Worm (Caenorhabditis elegans) whole organism, young adult: Measurements from ENCODE around the gene ZK632.11.

Experiments
- B0336.3 ChIP-seq: fragments of 200-800 bp; sonication (Bioruptor generic); IDR thresholded peaks from 2 replicates; pipeline ENCODE4 v1.3.6; 2022; ENCODE audit warnings: missing genetic modification characterization, missing compliant biosample characterization
- F10E7.11 ChIP-seq: sonication (generic microtip); optimal IDR thresholded peaks from 2 replicates; lab custom pipeline; 2017; ENCODE audit warnings: mild to moderate bottlenecking, missing genetic modification characterization, moderate library complexity, missing compliant biosample characterization
- F52B5.7 ChIP-seq: sonication (generic microtip); optimal IDR thresholded peaks from 2 replicates; lab custom pipeline; 2016; ENCODE audit warnings: mild to moderate bottlenecking, missing genetic modification characterization, missing compliant biosample characterization
- K11D2.4 ChIP-seq: fragments of 200-800 bp; sonication (Bioruptor generic); IDR thresholded peaks from 2 replicates; pipeline ENCODE4 v1.3.6; 2022; ENCODE audit warnings: missing genetic modification reagents, missing genetic modification characterization, missing compliant biosample characterization
- Y56A3A.18 ChIP-seq: fragments of 200-800 bp; sonication (Bioruptor generic); IDR thresholded peaks from 2 replicates; pipeline ENCODE4 v1.3.6; 2022; ENCODE audit warnings: missing genetic modification reagents, missing genetic modification characterization, missing compliant biosample characterization
- cebp-1 ChIP-seq, 2 experiments: fragments of 200-800 bp in 1 of 2; sonication (Bioruptor generic) in 1 of 2; sonication (generic microtip) in 1 of 2; IDR thresholded peaks in 1 of 2; optimal IDR thresholded peaks in 1 of 2; 2 replicates each; pipeline versions ENCODE4 v1.3.6 to Lab custom; 2017 to 2022; ENCODE audit warnings: missing compliant biosample characterization in 2 of 2, missing genetic modification characterization in 2 of 2, mild to moderate bottlenecking in 1 of 2, missing genetic modification reagents in 1 of 2, moderate library complexity in 1 of 2
- die-1 ChIP-seq: sonication (generic microtip); optimal IDR thresholded peaks from 2 replicates; lab custom pipeline; 2016; ENCODE audit warnings: missing genotype, mild to moderate bottlenecking, missing genetic modification characterization, missing compliant biosample characterization
- dpff-1 ChIP-seq: sonication (generic microtip); optimal IDR thresholded peaks from 2 replicates; lab custom pipeline; 2017; ENCODE audit warnings: mild to moderate bottlenecking, missing genetic modification characterization, missing compliant biosample characterization
- efl-1 ChIP-seq: fragments of 150-350 bp; optimal IDR thresholded peaks from 2 replicates; lab custom pipeline; 2014; ENCODE audit warnings: missing biosample characterization, missing genetic modification reagents, missing genetic modification characterization
- gei-17 ChIP-seq: fragments of 200-800 bp; sonication (Bioruptor generic); optimal IDR thresholded peaks from 2 replicates; lab custom pipeline; 2018; ENCODE audit warnings: mild to moderate bottlenecking, missing genetic modification characterization, missing compliant biosample characterization
- hrde-1 ChIP-seq: sonication (generic microtip); optimal IDR thresholded peaks from 2 replicates; lab custom pipeline; 2016; ENCODE audit warnings: missing genetic modification characterization, mild to moderate bottlenecking, missing compliant biosample characterization, moderate library complexity, missing genotype, missing genetic modification reagents, borderline replicate concordance
- hsf-1 ChIP-seq: fragments of 200-800 bp; sonication (Bioruptor generic); IDR thresholded peaks from 2 replicates; pipeline ENCODE4 v1.3.6; 2022; ENCODE audit warnings: missing genetic modification reagents, missing genetic modification characterization, missing compliant biosample characterization
- let-607 ChIP-seq, 2 experiments: fragments of 200-800 bp in 1 of 2; sonication (Bioruptor generic) in 1 of 2; sonication (generic microtip) in 1 of 2; optimal IDR thresholded peaks; 2 replicates each; lab custom pipeline; 2016 to 2018; ENCODE audit warnings: mild to moderate bottlenecking in 2 of 2, missing compliant biosample characterization in 2 of 2, missing genetic modification characterization in 2 of 2, moderate library complexity in 2 of 2, missing genotype in 1 of 2
- lin-35 ChIP-seq, 3 experiments: fragments of 150-350 bp in 2 of 3; sonication (generic microtip) in 1 of 3; optimal IDR thresholded peaks; 2 replicates each; lab custom pipeline; 2014 to 2018; ENCODE audit warnings: missing biosample characterization in 3 of 3, missing genetic modification characterization in 3 of 3, missing genetic modification reagents in 3 of 3
- madf-10 ChIP-seq: sonication (generic microtip); optimal IDR thresholded peaks from 2 replicates; lab custom pipeline; 2016; ENCODE audit warnings: mild to moderate bottlenecking, missing genetic modification characterization, missing compliant biosample characterization
- madf-3 ChIP-seq: fragments of 200-800 bp; sonication (Bioruptor generic); IDR thresholded peaks from 2 replicates; pipeline ENCODE4 v1.3.6; 2022; ENCODE audit warnings: missing genetic modification reagents, missing genetic modification characterization, missing compliant biosample characterization
- madf-6 ChIP-seq: fragments of 200-800 bp; sonication (Bioruptor generic); IDR thresholded peaks from 2 replicates; pipeline ENCODE4 v1.3.6; 2022; ENCODE audit warnings: missing genetic modification reagents, missing genetic modification characterization, missing compliant biosample characterization
- mel-28 ChIP-seq: sonication (generic microtip); optimal IDR thresholded peaks from 2 replicates; lab custom pipeline; 2016; ENCODE audit warnings: borderline replicate concordance, mild to moderate bottlenecking, missing genetic modification characterization, missing compliant biosample characterization
- nfya-1 ChIP-seq: sonication (generic microtip); optimal IDR thresholded peaks from 2 replicates; lab custom pipeline; 2017; ENCODE audit warnings: antibody characterized with exemption, missing compliant biosample characterization, missing genetic modification characterization, borderline replicate concordance; ENCODE audit not compliant: insufficient read depth
- nfya-2 ChIP-seq: fragments of 200-800 bp; sonication (Bioruptor generic); IDR thresholded peaks from 2 replicates; pipeline ENCODE4 v1.3.6; 2022; ENCODE audit warnings: missing genetic modification reagents, missing genetic modification characterization, missing compliant biosample characterization
- nfyb-1 ChIP-seq: fragments of 200-800 bp; sonication (Bioruptor generic); IDR thresholded peaks from 2 replicates; pipeline ENCODE4 v1.3.6; 2022; ENCODE audit warnings: missing genetic modification reagents, missing genetic modification characterization, missing compliant biosample characterization
- nhr-120 ChIP-seq: fragments of 200-800 bp; sonication (Bioruptor generic); IDR thresholded peaks from 2 replicates; pipeline ENCODE4 v1.3.6; 2022; ENCODE audit warnings: missing genetic modification characterization, missing compliant biosample characterization
- nhr-179 ChIP-seq: sonication (generic microtip); optimal IDR thresholded peaks from 2 replicates; lab custom pipeline; 2016; ENCODE audit warnings: mild to moderate bottlenecking, missing genetic modification characterization, missing compliant biosample characterization
- nhr-80 ChIP-seq: sonication (generic microtip); optimal IDR thresholded peaks from 2 replicates; lab custom pipeline; 2016; ENCODE audit warnings: missing genetic modification characterization, missing compliant biosample characterization
- nhr-90 ChIP-seq: sonication (generic microtip); optimal IDR thresholded peaks from 2 replicates; lab custom pipeline; 2016; ENCODE audit warnings: missing genotype, mild to moderate bottlenecking, missing genetic modification characterization, missing compliant biosample characterization
- pbrm-1 ChIP-seq: fragments of 200-800 bp; sonication (Bioruptor generic); IDR thresholded peaks from 2 replicates; pipeline ENCODE4 v1.3.6; 2022; ENCODE audit warnings: missing genetic modification reagents, missing genetic modification characterization, missing compliant biosample characterization
- pha-4 ChIP-seq: fragments of 150-350 bp; sonication (generic microtip); optimal IDR thresholded peaks from 2 replicates; lab custom pipeline; 2014; ENCODE audit warnings: missing biosample characterization, missing genetic modification reagents, missing genetic modification characterization
- rec-8 ChIP-seq, 2 experiments: sonication (generic microtip); optimal IDR thresholded peaks; 2 replicates each; lab custom pipeline; 2016; ENCODE audit warnings: mild to moderate bottlenecking in 2 of 2, missing genetic modification characterization in 2 of 2, missing genetic modification reagents in 2 of 2, missing genotype in 2 of 2, missing biosample characterization in 1 of 2, missing compliant biosample characterization in 1 of 2, moderate library complexity in 1 of 2
- rpc-1 ChIP-seq, 2 experiments: fragments of 150-350 bp in 1 of 2; sonication (generic microtip) in 1 of 2; optimal IDR thresholded peaks; 2 replicates each; lab custom pipeline; 2014 to 2018; ENCODE audit warnings: missing biosample characterization in 1 of 2, missing genetic modification characterization in 1 of 2, missing genetic modification reagents in 1 of 2, missing genotype in 1 of 2
- sea-2 ChIP-seq: fragments of 200-800 bp; sonication (Bioruptor generic); IDR thresholded peaks from 2 replicates; pipeline ENCODE4 v1.3.6; 2022; ENCODE audit warnings: missing genetic modification characterization, missing compliant biosample characterization
- tbx-9 ChIP-seq: sonication (generic microtip); optimal IDR thresholded peaks from 2 replicates; lab custom pipeline; 2016; ENCODE audit warnings: borderline replicate concordance, missing genetic modification characterization, inconsistent platforms, missing compliant biosample characterization
- xnd-1 ChIP-seq: sonication (generic microtip); optimal IDR thresholded peaks from 2 replicates; lab custom pipeline; 2016; ENCODE audit warnings: missing genotype, missing genetic modification reagents, missing genetic modification characterization, missing compliant biosample characterization
- zfh-2 ChIP-seq: fragments of 200-800 bp; sonication (Bioruptor generic); conservative IDR thresholded peaks from 2 replicates; pipeline ENCODE4 v1.3.6; 2022; ENCODE audit warnings: missing genetic modification reagents, missing genetic modification characterization, missing compliant biosample characterization
- ztf-18 ChIP-seq: sonication (generic microtip); optimal IDR thresholded peaks from 2 replicates; lab custom pipeline; 2016; ENCODE audit warnings: missing genotype, mild to moderate bottlenecking, missing genetic modification characterization, missing compliant biosample characterization
- ztf-22 ChIP-seq: fragments of 200-800 bp; sonication (Bioruptor generic); optimal IDR thresholded peaks from 2 replicates; lab custom pipeline; 2018; ENCODE audit warnings: mild to moderate bottlenecking, missing genetic modification characterization, moderate library complexity, missing compliant biosample characterization
- ztf-25 ChIP-seq: fragments of 200-800 bp; sonication (Bioruptor generic); IDR thresholded peaks from 2 replicates; pipeline ENCODE4 v1.3.6; 2022; ENCODE audit warnings: missing genetic modification reagents, missing genetic modification characterization, missing compliant biosample characterization
- ztf-28 ChIP-seq: fragments of 200-800 bp; sonication (Bioruptor generic); IDR thresholded peaks from 2 replicates; pipeline ENCODE4 v1.3.6; 2022; ENCODE audit warnings: missing genetic modification reagents, missing genetic modification characterization, missing compliant biosample characterization
- ztf-3 ChIP-seq: fragments of 200-800 bp; sonication (Bioruptor generic); optimal IDR thresholded peaks from 2 replicates; lab custom pipeline; 2018; ENCODE audit warnings: mild to moderate bottlenecking, missing genetic modification characterization, missing compliant biosample characterization

Gene ZK632.11

ce11 chrIII:9782011-9782436, 45.7 kb upstream of the ZK632.11 start, which contains the start of gene vha-2 (continued):
- TF ChIP-seq nhr-120 (GFP tag; lab: Robert Waterston, UW), result no peak
- no peak for TF ChIP-seq rpc-1 (optimal IDR thresholded peaks at IDR 0.05; lab: Kevin White, UChicago)
- no peak for TF ChIP-seq rpc-1 (tag; optimal IDR thresholded peaks at IDR 0.05; lab: Kevin White, UChicago)
- no peak for TF ChIP-seq ztf-25 (GFP tag; lab: Robert Waterston, UW)
- TF ChIP-seq F52B5.7 (tag; lab: Kevin White, UChicago), result peak; percentile 53
- peak; percentile 43 for TF ChIP-seq nhr-90
- TF ChIP-seq xnd-1 (tag; lab: Kevin White, UChicago), result no peak
- TF ChIP-seq B0336.3 (GFP tag; lab: Robert Waterston, UW), result peak; percentile 92
- no peak for TF ChIP-seq K11D2.4 (GFP tag; lab: Robert Waterston, UW)
- TF ChIP-seq nfyb-1 (GFP tag; lab: Robert Waterston, UW), result peak; percentile 77
- no peak for TF ChIP-seq ztf-28 (GFP tag; lab: Robert Waterston, UW)
- TF ChIP-seq tbx-9, result no peak
- TF ChIP-seq hrde-1 (tag; lab: Kevin White, UChicago), result peak; percentile 79
- no peak for TF ChIP-seq ztf-18 (tag; lab: Kevin White, UChicago)
- no peak for TF ChIP-seq cebp-1 (GFP tag; IDR thresholded peaks at IDR 0.05; lab: Robert Waterston, UW)
- peak; percentile 42 for TF ChIP-seq cebp-1 (tag; optimal IDR thresholded peaks at IDR 0.05; lab: Kevin White, UChicago)
- no peak for TF ChIP-seq sea-2 (GFP tag; lab: Robert Waterston, UW)
- peak; percentile 23 for TF ChIP-seq madf-10 (tag; lab: Kevin White, UChicago)
- TF ChIP-seq efl-1 (GFP tag; lab: Kevin White, UChicago), result no peak
- TF ChIP-seq madf-3 (GFP tag; lab: Robert Waterston, UW), result 0 out of 2 replicates have a peak, but pooled peaks have one; percentile 64
- no peak for TF ChIP-seq F10E7.11 (tag; lab: Kevin White, UChicago)
- no peak for TF ChIP-seq gei-17 (GFP tag; lab: Kevin White, UChicago)
- peak; percentile 11 for TF ChIP-seq dpff-1 (tag; lab: Kevin White, UChicago)
- peak; percentile 57 for TF ChIP-seq madf-6 (GFP tag; lab: Robert Waterston, UW)
- TF ChIP-seq hsf-1 (GFP tag; lab: Robert Waterston, UW), result peak; percentile 76
- peak; percentile 62 for TF ChIP-seq die-1 (tag; lab: Kevin White, UChicago)
- TF ChIP-seq nhr-179, result no peak
- no peak for TF ChIP-seq pha-4 (tag; lab: Kevin White, UChicago)
- TF ChIP-seq pbrm-1, result peak; percentile 75
- peak; percentile 25; the same call in 1 of the 2 replicates for TF ChIP-seq nfya-2 (GFP tag; lab: Robert Waterston, UW)
- no peak for TF ChIP-seq nhr-80 (tag; lab: Kevin White, UChicago)
- peak in 1 of 2 experiments; percentile 30 for TF ChIP-seq let-607 (tag; optimal IDR thresholded peaks at IDR 0.05; lab: Kevin White, UChicago)
- no peak for TF ChIP-seq ztf-22
- TF ChIP-seq zfh-2 (GFP tag; lab: Robert Waterston, UW), result peak; percentile 30; the same call in 1 of the 2 replicates
- 0 out of 2 replicates have a peak, but pooled peaks have one; percentile 9 for TF ChIP-seq Y56A3A.18

ce11 chrIII:9782483-9783081, 45.1 kb upstream of the ZK632.11 start, which contains the start of gene R10E11.6:
TSS of gene R10E11.6 (plus strand) at chrIII:9783006.
- TF ChIP-seq nfya-1 (tag; lab: Kevin White, UChicago) (no peak), rec-8 (tag; optimal IDR thresholded peaks at IDR 0.05; lab: Kevin White, UChicago) (peak in 1 of 2 experiments; percentile 19), mel-28 (tag; lab: Kevin White, UChicago) (no peak), ztf-3 (GFP tag; lab: Kevin White, UChicago) (no peak), lin-35 (GFP tag; optimal IDR thresholded peaks at IDR 0.05; lab: Kevin White, UChicago) (no peak)
